Worm (Caenorhabditis elegans): Measurements from ENCODE around the gene bath-28.

Gene bath-28

ce11 chrII:3344917-3345316, at the start of gene bath-28:
TSS of gene bath-28 (minus strand) at chrII:3344967.
- TF ChIP-seq ces-1 (GFP tag; optimal IDR thresholded peaks at IDR 0.05) = no peak
- no peak for TF ChIP-seq nhr-76 (tag; optimal IDR thresholded peaks at IDR 0.05)
- TF ChIP-seq swsn-7 (tag; optimal IDR thresholded peaks at IDR 0.05) = no peak
- no peak for TF ChIP-seq ets-5 (GFP tag; IDR thresholded peaks at IDR 0.05)
- TF ChIP-seq unc-130 (tag; optimal IDR thresholded peaks at IDR 0.05) = no peak
- TF ChIP-seq ztf-4 (tag; optimal IDR thresholded peaks at IDR 0.05) = no peak
- TF ChIP-seq alr-1 (tag; optimal IDR thresholded peaks at IDR 0.05; ENCODE audit: borderline replicate concordance) = no peak
- TF ChIP-seq ztf-11 (tag; optimal IDR thresholded peaks at IDR 0.05) = no peak
- no peak for TF ChIP-seq mab-9 (GFP tag; IDR thresholded peaks at IDR 0.05)
- no peak for TF ChIP-seq nhr-90 (tag; optimal IDR thresholded peaks at IDR 0.05; ENCODE audit: poor library complexity)

- TF ChIP-seq tbx-2 (tag; optimal IDR thresholded peaks at IDR 0.05) = no peak
- TF ChIP-seq blmp-1 (tag; optimal IDR thresholded peaks at IDR 0.05) = no peak
- no peak for TF ChIP-seq pag-3 (tag; optimal IDR thresholded peaks at IDR 0.05; ENCODE audit: borderline replicate concordance, insufficient read depth)
- TF ChIP-seq F16B12.6 (tag; optimal IDR thresholded peaks at IDR 0.05) = no peak
- TF ChIP-seq sptf-1 (tag; optimal IDR thresholded peaks at IDR 0.05) = no peak
Measured at ce11 chrII:3387503-3387902, 42.7 kb upstream of the bath-28 start, which contains the start of gene T06D4.6. TSS of gene T06D4.6 (minus strand) at chrII:3387603.

DNA sequence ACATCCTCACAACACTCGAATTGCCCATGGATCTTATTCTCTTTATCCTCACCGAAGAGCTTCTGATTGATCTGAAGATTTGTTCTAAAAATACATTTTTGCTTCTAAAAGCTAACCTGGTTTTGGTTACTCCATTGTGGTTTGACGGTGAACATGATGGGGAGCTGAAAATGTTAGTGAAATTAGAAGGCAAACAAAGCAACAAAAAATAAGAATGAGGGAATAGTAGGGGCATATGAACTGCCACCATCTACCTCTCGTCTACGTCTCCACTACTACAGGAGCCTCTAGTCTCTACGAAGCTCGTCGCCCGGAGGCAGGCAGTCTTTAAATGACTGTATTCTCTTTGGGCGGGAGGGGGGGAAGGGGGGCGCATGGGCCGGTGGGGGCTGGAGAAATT, 41.0 kb upstream of the bath-28 start, which contains the start of gene T06D4.2:
T06D4.2 (minus strand) TSS at position 170 of the 400 bp plus-strand sequence.
- TF ChIP-seq alr-1 (tag; optimal IDR thresholded peaks at IDR 0.05; ENCODE audit: borderline replicate concordance) (no peak), aha-1 (tag; optimal IDR thresholded peaks at IDR 0.05) (no peak), lsy-2 (tag; optimal IDR thresholded peaks at IDR 0.05) (no peak), aly-2 (tag; optimal IDR thresholded peaks at IDR 0.05) (no peak), mef-2 (tag; optimal IDR thresholded peaks at IDR 0.05) (no peak), nhr-84 (tag; optimal IDR thresholded peaks at IDR 0.05) (no peak)

DNA sequence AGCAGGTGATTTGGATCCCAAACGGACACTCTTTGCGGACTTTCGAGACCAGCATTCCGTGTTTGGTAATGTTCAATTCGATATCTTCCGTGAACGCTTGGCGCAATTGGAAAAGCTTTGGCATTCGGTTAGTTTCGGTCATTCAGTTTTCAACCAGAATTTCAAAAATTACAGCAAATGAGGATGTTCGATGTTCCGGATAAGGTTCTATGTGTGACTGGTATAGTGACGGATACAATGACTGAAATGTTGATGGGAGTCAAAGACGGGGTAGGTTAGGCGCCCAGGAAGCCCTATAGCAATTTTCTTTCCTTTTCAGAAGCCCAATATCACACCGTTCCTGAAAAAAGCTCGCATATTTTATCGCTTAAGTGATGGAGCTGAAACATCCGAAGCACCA, 38.3 kb upstream of the bath-28 start:
- TF ChIP-seq isw-1 (GFP tag; IDR thresholded peaks at IDR 0.05) (no peak), vab-15 (tag; optimal IDR thresholded peaks at IDR 0.05) (no peak), egl-27 (tag; optimal IDR thresholded peaks at IDR 0.05) (no peak)

DNA sequence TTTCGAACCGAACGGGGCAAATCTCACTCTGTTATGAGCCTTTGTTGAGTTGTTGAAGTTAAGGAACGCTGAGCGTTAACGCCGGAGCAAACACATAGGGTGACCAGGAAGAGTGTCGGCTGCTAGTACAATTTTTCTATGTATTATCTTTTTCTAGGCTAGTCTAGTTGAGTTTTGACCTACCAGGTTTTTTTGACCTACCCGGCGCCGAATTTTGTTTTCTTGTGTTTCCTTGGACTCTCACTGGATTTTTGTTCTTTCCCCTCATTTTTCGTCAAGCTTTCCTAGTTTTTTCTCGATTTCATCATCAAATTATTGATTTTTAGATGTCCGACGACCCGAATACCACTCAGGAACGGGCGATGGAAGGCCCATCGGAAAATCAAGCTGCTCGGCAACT, 36.7 kb upstream of the bath-28 start, which contains the start of gene T06D4.1:
T06D4.1 (plus strand) TSS at position 321 of the 400 bp plus-strand sequence.
- TF ChIP-seq ztf-4 (tag; optimal IDR thresholded peaks at IDR 0.05) (no peak), lin-15B (tag; optimal IDR thresholded peaks at IDR 0.05) (no peak), unc-30 (tag; optimal IDR thresholded peaks at IDR 0.05) (no peak), skn-1 (tag; optimal IDR thresholded peaks at IDR 0.05) (no peak), sox-4 (tag; optimal IDR thresholded peaks at IDR 0.05) (no peak), unc-62 (GFP tag; optimal IDR thresholded peaks at IDR 0.05) (no peak), elt-2 (tag; optimal IDR thresholded peaks at IDR 0.05) (no peak), dpl-1 (GFP tag; optimal IDR thresholded peaks at IDR 0.05) (no peak), fkh-4 (tag; optimal IDR thresholded peaks at IDR 0.05; ENCODE audit: borderline replicate concordance) (no peak), irx-1 (tag; optimal IDR thresholded peaks at IDR 0.05) (no peak), nhr-12 (tag; optimal IDR thresholded peaks at IDR 0.05) (no peak), fos-1 (tag; optimal IDR thresholded peaks at IDR 0.05) (no peak), ces-1 (GFP tag; optimal IDR thresholded peaks at IDR 0.05) (no peak), unc-86 (tag; optimal IDR thresholded peaks at IDR 0.05) (no peak), nhr-20 (tag; optimal IDR thresholded peaks at IDR 0.05) (no peak), nhr-47 (tag; optimal IDR thresholded peaks at IDR 0.05) (no peak), unc-98 (GFP tag; IDR thresholded peaks at IDR 0.05) (no peak), nhr-11 (tag; optimal IDR thresholded peaks at IDR 0.05) (no peak), tlp-1 (tag; optimal IDR thresholded peaks at IDR 0.05) (no peak), nhr-71 (tag; optimal IDR thresholded peaks at IDR 0.05) (no peak)

All from whole organism, L1 larva.